Worm (Caenorhabditis elegans) whole organism, young adult: ENCODE results near the gene C35B8.3.
A peak's percentile ranks its signal among the peaks of the same experiment; 100 is the strongest.

Experiments used
- C17E4.6 ChIP-seq: fragments of 200-800 bp; sonication (Bioruptor generic); IDR thresholded peaks from 2 replicates; pipeline ENCODE4 v1.3.6; 2022; ENCODE audit warnings: missing genetic modification reagents, missing genetic modification characterization, missing compliant biosample characterization
- F57C9.4 ChIP-seq: sonication (generic microtip); optimal IDR thresholded peaks from 2 replicates; lab custom pipeline; 2017; ENCODE audit warnings: mild to moderate bottlenecking, missing genetic modification characterization, missing compliant biosample characterization
- T26A5.8 ChIP-seq: sonication (generic microtip); optimal IDR thresholded peaks from 2 replicates; lab custom pipeline; 2016; ENCODE audit warnings: missing genetic modification characterization, missing compliant biosample characterization
- Y95B8A.8 ChIP-seq: fragments of 200-800 bp; sonication (Bioruptor generic); IDR thresholded peaks from 2 replicates; pipeline ENCODE4 v1.3.6; 2022; ENCODE audit warnings: missing genetic modification reagents, missing genetic modification characterization, missing compliant biosample characterization
- athp-1 ChIP-seq: sonication (generic microtip); optimal IDR thresholded peaks from 2 replicates; lab custom pipeline; 2017; ENCODE audit warnings: mild to moderate bottlenecking, missing genetic modification characterization, missing compliant biosample characterization
- ceh-79 ChIP-seq: sonication (generic microtip); optimal IDR thresholded peaks from 2 replicates; lab custom pipeline; 2017; ENCODE audit warnings: mild to moderate bottlenecking, missing genetic modification characterization, missing compliant biosample characterization
- egl-18 ChIP-seq: fragments of 200-800 bp; sonication (Bioruptor generic); IDR thresholded peaks from 2 replicates; pipeline ENCODE4 v1.3.6; 2022; ENCODE audit warnings: missing genetic modification reagents, missing genetic modification characterization, missing compliant biosample characterization
- egrh-3 ChIP-seq: fragments of 200-800 bp; sonication (Bioruptor generic); IDR thresholded peaks from 2 replicates; pipeline ENCODE4 v1.3.6; 2022; ENCODE audit warnings: missing genetic modification reagents, missing genetic modification characterization, missing compliant biosample characterization
- hrde-1 ChIP-seq: sonication (generic microtip); optimal IDR thresholded peaks from 2 replicates; lab custom pipeline; 2016; ENCODE audit warnings: missing genetic modification characterization, mild to moderate bottlenecking, missing compliant biosample characterization, moderate library complexity, missing genotype, missing genetic modification reagents, borderline replicate concordance
- lin-26 ChIP-seq: fragments of 200-800 bp; sonication (Bioruptor generic); IDR thresholded peaks from 2 replicates; pipeline ENCODE4 v1.3.6; 2022; ENCODE audit warnings: missing genetic modification reagents, missing genetic modification characterization, missing compliant biosample characterization
- lin-40 ChIP-seq: sonication (generic microtip); optimal IDR thresholded peaks from 2 replicates; lab custom pipeline; 2016; ENCODE audit warnings: missing genetic modification characterization, mild to moderate bottlenecking, missing compliant biosample characterization, missing genotype, missing genetic modification reagents
- madf-10 ChIP-seq: sonication (generic microtip); optimal IDR thresholded peaks from 2 replicates; lab custom pipeline; 2016; ENCODE audit warnings: mild to moderate bottlenecking, missing genetic modification characterization, missing compliant biosample characterization
- mes-4 ChIP-seq: sonication (generic microtip); optimal IDR thresholded peaks from 2 replicates; lab custom pipeline; 2016; ENCODE audit warnings: missing genotype, missing genetic modification characterization, missing compliant biosample characterization
- rcor-1 ChIP-seq: fragments of 200-800 bp; sonication (Bioruptor generic); IDR thresholded peaks from 2 replicates; pipeline ENCODE4 v1.3.6; 2022; ENCODE audit warnings: missing genetic modification reagents, missing genetic modification characterization, missing compliant biosample characterization

ce11 chrX:9261626-9262189 is 48.0 kb downstream of the C35B8.3 start:
- TF ChIP-seq egrh-3 (GFP tag; lab: Robert Waterston, UW) (no peak), lin-40 (tag; lab: Kevin White, UChicago) (no peak), C17E4.6 (GFP tag; lab: Robert Waterston, UW) (no peak), rcor-1 (GFP tag; lab: Robert Waterston, UW) (no peak), F57C9.4 (tag; lab: Kevin White, UChicago) (no peak), egl-18 (GFP tag; lab: Robert Waterston, UW) (no peak), Y95B8A.8 (GFP tag; lab: Robert Waterston, UW) (no peak), mes-4 (tag; lab: Kevin White, UChicago) (no peak), lin-26 (GFP tag; lab: Robert Waterston, UW) (no peak), hrde-1 (tag; lab: Kevin White, UChicago) (no peak), madf-10 (peak; percentile 0), athp-1 (tag; lab: Kevin White, UChicago) (no peak), T26A5.8 (tag; lab: Kevin White, UChicago) (no peak), ceh-79 (tag; lab: Kevin White, UChicago) (no peak)
